Worm (Caenorhabditis elegans) whole organism, young adult: ENCODE data around the gene gop-1.

ENCODE experiments used
- B0019.2 ChIP-seq: fragments of 200-800 bp; sonication (Bioruptor generic); conservative IDR thresholded peaks from 2 replicates; pipeline ENCODE4 v1.3.6; 2022; ENCODE audit warnings: missing genetic modification reagents, missing genetic modification characterization, missing compliant biosample characterization
- B0336.3 ChIP-seq: fragments of 200-800 bp; sonication (Bioruptor generic); IDR thresholded peaks from 2 replicates; pipeline ENCODE4 v1.3.6; 2022; ENCODE audit warnings: missing genetic modification characterization, missing compliant biosample characterization
- F23B12.7 ChIP-seq: sonication (generic microtip); optimal IDR thresholded peaks from 2 replicates; lab custom pipeline; 2017; ENCODE audit warnings: missing genetic modification characterization, mild to moderate bottlenecking, missing compliant biosample characterization, antibody characterized with exemption, moderate library complexity; ENCODE audit not compliant: insufficient read depth
- F52B5.7 ChIP-seq: sonication (generic microtip); optimal IDR thresholded peaks from 2 replicates; lab custom pipeline; 2016; ENCODE audit warnings: mild to moderate bottlenecking, missing genetic modification characterization, missing compliant biosample characterization
- T07F8.4 ChIP-seq: sonication (generic microtip); optimal IDR thresholded peaks from 2 replicates; lab custom pipeline; 2016; ENCODE audit warnings: mild to moderate bottlenecking, missing genetic modification characterization, moderate library complexity, missing compliant biosample characterization
- T26A5.8 ChIP-seq: sonication (generic microtip); optimal IDR thresholded peaks from 2 replicates; lab custom pipeline; 2016; ENCODE audit warnings: missing genetic modification characterization, missing compliant biosample characterization
- Y53F4B.3 ChIP-seq: fragments of 200-800 bp; sonication (Bioruptor generic); IDR thresholded peaks from 2 replicates; pipeline ENCODE4 v1.3.6; 2022; ENCODE audit warnings: missing genetic modification reagents, missing genetic modification characterization, missing compliant biosample characterization
- Y53G8AR.9 ChIP-seq: fragments of 200-800 bp; sonication (Bioruptor generic); conservative IDR thresholded peaks from 2 replicates; pipeline ENCODE4 v1.3.6; 2022; ENCODE audit warnings: missing genetic modification reagents, missing genetic modification characterization, missing compliant biosample characterization
- Y95B8A.8 ChIP-seq: fragments of 200-800 bp; sonication (Bioruptor generic); IDR thresholded peaks from 2 replicates; pipeline ENCODE4 v1.3.6; 2022; ENCODE audit warnings: missing genetic modification reagents, missing genetic modification characterization, missing compliant biosample characterization
- atf-7 ChIP-seq: sonication (generic microtip); optimal IDR thresholded peaks from 2 replicates; lab custom pipeline; 2017; ENCODE audit warnings: mild to moderate bottlenecking, missing genetic modification characterization, missing compliant biosample characterization
- athp-1 ChIP-seq: sonication (generic microtip); optimal IDR thresholded peaks from 2 replicates; lab custom pipeline; 2017; ENCODE audit warnings: mild to moderate bottlenecking, missing genetic modification characterization, missing compliant biosample characterization
- bed-2 ChIP-seq: fragments of 200-800 bp; sonication (Bioruptor generic); IDR thresholded peaks from 2 replicates; pipeline ENCODE4 v1.3.6; 2022; ENCODE audit warnings: missing genetic modification reagents, missing genetic modification characterization, missing compliant biosample characterization
- cebp-2 ChIP-seq: fragments of 200-800 bp; sonication (Bioruptor generic); IDR thresholded peaks from 2 replicates; pipeline ENCODE4 v1.3.6; 2022; ENCODE audit warnings: missing genetic modification characterization, missing compliant biosample characterization
- ceh-100 ChIP-seq: fragments of 200-800 bp; sonication (Bioruptor generic); IDR thresholded peaks from 2 replicates; pipeline ENCODE4 v1.3.6; 2022; ENCODE audit warnings: missing genetic modification reagents, missing genetic modification characterization, missing compliant biosample characterization
- ceh-27 ChIP-seq: fragments of 200-800 bp; sonication (Bioruptor generic); optimal IDR thresholded peaks from 2 replicates; lab custom pipeline; 2018; ENCODE audit warnings: mild to moderate bottlenecking, missing genetic modification characterization, moderate library complexity, missing compliant biosample characterization
- chd-7 ChIP-seq: sonication (generic microtip); optimal IDR thresholded peaks from 2 replicates; lab custom pipeline; 2016; ENCODE audit warnings: mild to moderate bottlenecking, missing genetic modification characterization, moderate library complexity, missing compliant biosample characterization
- die-1 ChIP-seq: sonication (generic microtip); optimal IDR thresholded peaks from 2 replicates; lab custom pipeline; 2016; ENCODE audit warnings: missing genotype, mild to moderate bottlenecking, missing genetic modification characterization, missing compliant biosample characterization
- dpff-1 ChIP-seq: sonication (generic microtip); optimal IDR thresholded peaks from 2 replicates; lab custom pipeline; 2017; ENCODE audit warnings: mild to moderate bottlenecking, missing genetic modification characterization, missing compliant biosample characterization
- dpl-1 ChIP-seq: fragments of 150-350 bp; optimal IDR thresholded peaks from 2 replicates; lab custom pipeline; 2014; ENCODE audit warnings: missing biosample characterization, missing genetic modification reagents, missing genetic modification characterization
- ets-4 ChIP-seq: fragments of 200-800 bp; sonication (Bioruptor generic); optimal IDR thresholded peaks from 2 replicates; lab custom pipeline; 2018; ENCODE audit warnings: mild to moderate bottlenecking, missing genetic modification characterization, missing compliant biosample characterization
- fkh-3 ChIP-seq: sonication (generic microtip); optimal IDR thresholded peaks from 2 replicates; lab custom pipeline; 2016; ENCODE audit warnings: mild to moderate bottlenecking, missing genetic modification characterization, missing compliant biosample characterization
- hsf-1 ChIP-seq: fragments of 200-800 bp; sonication (Bioruptor generic); IDR thresholded peaks from 2 replicates; pipeline ENCODE4 v1.3.6; 2022; ENCODE audit warnings: missing genetic modification reagents, missing genetic modification characterization, missing compliant biosample characterization
- let-526 ChIP-seq: fragments of 200-800 bp; sonication (Bioruptor generic); IDR thresholded peaks from 2 replicates; pipeline ENCODE4 v1.3.6; 2022; ENCODE audit warnings: missing genetic modification reagents, missing genetic modification characterization, missing compliant biosample characterization
- lin-26 ChIP-seq: fragments of 200-800 bp; sonication (Bioruptor generic); IDR thresholded peaks from 2 replicates; pipeline ENCODE4 v1.3.6; 2022; ENCODE audit warnings: missing genetic modification reagents, missing genetic modification characterization, missing compliant biosample characterization
- lin-40 ChIP-seq: sonication (generic microtip); optimal IDR thresholded peaks from 2 replicates; lab custom pipeline; 2016; ENCODE audit warnings: missing genetic modification characterization, mild to moderate bottlenecking, missing compliant biosample characterization, missing genotype, missing genetic modification reagents
- lin-54 ChIP-seq: fragments of 200-800 bp; sonication (Bioruptor generic); optimal IDR thresholded peaks from 2 replicates; lab custom pipeline; 2018; ENCODE audit warnings: mild to moderate bottlenecking, missing genetic modification characterization, missing compliant biosample characterization
- lsl-1 ChIP-seq: fragments of 200-800 bp; sonication (Bioruptor generic); optimal IDR thresholded peaks from 2 replicates; lab custom pipeline; 2018; ENCODE audit warnings: mild to moderate bottlenecking, missing genetic modification characterization, moderate library complexity, missing compliant biosample characterization
- lsy-27 ChIP-seq: sonication (generic microtip); optimal IDR thresholded peaks from 2 replicates; lab custom pipeline; 2017; ENCODE audit warnings: missing genetic modification characterization, mild to moderate bottlenecking, missing compliant biosample characterization, antibody characterized with exemption, missing genotype, borderline replicate concordance; ENCODE audit not compliant: insufficient read depth
- madf-3 ChIP-seq: fragments of 200-800 bp; sonication (Bioruptor generic); IDR thresholded peaks from 2 replicates; pipeline ENCODE4 v1.3.6; 2022; ENCODE audit warnings: missing genetic modification reagents, missing genetic modification characterization, missing compliant biosample characterization
- mcd-1 ChIP-seq: fragments of 200-800 bp; sonication (Bioruptor generic); IDR thresholded peaks from 2 replicates; pipeline ENCODE4 v1.3.6; 2022; ENCODE audit warnings: missing genetic modification reagents, missing genetic modification characterization, missing compliant biosample characterization
- mes-4 ChIP-seq: sonication (generic microtip); optimal IDR thresholded peaks from 2 replicates; lab custom pipeline; 2016; ENCODE audit warnings: missing genotype, missing genetic modification characterization, missing compliant biosample characterization
- nfya-1 ChIP-seq: sonication (generic microtip); optimal IDR thresholded peaks from 2 replicates; lab custom pipeline; 2017; ENCODE audit warnings: antibody characterized with exemption, missing compliant biosample characterization, missing genetic modification characterization, borderline replicate concordance; ENCODE audit not compliant: insufficient read depth
- nhr-120 ChIP-seq: fragments of 200-800 bp; sonication (Bioruptor generic); IDR thresholded peaks from 2 replicates; pipeline ENCODE4 v1.3.6; 2022; ENCODE audit warnings: missing genetic modification characterization, missing compliant biosample characterization
- nhr-179 ChIP-seq: sonication (generic microtip); optimal IDR thresholded peaks from 2 replicates; lab custom pipeline; 2016; ENCODE audit warnings: mild to moderate bottlenecking, missing genetic modification characterization, missing compliant biosample characterization
- rcor-1 ChIP-seq: fragments of 200-800 bp; sonication (Bioruptor generic); IDR thresholded peaks from 2 replicates; pipeline ENCODE4 v1.3.6; 2022; ENCODE audit warnings: missing genetic modification reagents, missing genetic modification characterization, missing compliant biosample characterization
- snpc-1.1 ChIP-seq: sonication (generic microtip); optimal IDR thresholded peaks from 2 replicates; lab custom pipeline; 2017; ENCODE audit warnings: missing genetic modification characterization, mild to moderate bottlenecking, missing compliant biosample characterization, antibody characterized with exemption, moderate library complexity, missing genotype, missing genetic modification reagents; ENCODE audit not compliant: insufficient read depth
- snpc-1.3 ChIP-seq: sonication (generic microtip); optimal IDR thresholded peaks from 2 replicates; lab custom pipeline; 2017; ENCODE audit warnings: missing genetic modification characterization, mild to moderate bottlenecking, missing compliant biosample characterization, antibody characterized with exemption, moderate library complexity, missing genotype, missing genetic modification reagents; ENCODE audit not compliant: insufficient read depth
- snpc-3.4 ChIP-seq: sonication (generic microtip); optimal IDR thresholded peaks from 2 replicates; lab custom pipeline; 2017; ENCODE audit warnings: missing genetic modification characterization, mild to moderate bottlenecking, missing compliant biosample characterization, antibody characterized with exemption, moderate library complexity, missing genotype, missing genetic modification reagents
- somi-1 ChIP-seq: fragments of 200-800 bp; sonication (Bioruptor generic); optimal IDR thresholded peaks from 2 replicates; lab custom pipeline; 2018; ENCODE audit warnings: mild to moderate bottlenecking, missing genetic modification characterization, missing compliant biosample characterization
- zfh-2 ChIP-seq: fragments of 200-800 bp; sonication (Bioruptor generic); conservative IDR thresholded peaks from 2 replicates; pipeline ENCODE4 v1.3.6; 2022; ENCODE audit warnings: missing genetic modification reagents, missing genetic modification characterization, missing compliant biosample characterization
- ztf-22 ChIP-seq: fragments of 200-800 bp; sonication (Bioruptor generic); optimal IDR thresholded peaks from 2 replicates; lab custom pipeline; 2018; ENCODE audit warnings: mild to moderate bottlenecking, missing genetic modification characterization, moderate library complexity, missing compliant biosample characterization
- ztf-28 ChIP-seq: fragments of 200-800 bp; sonication (Bioruptor generic); IDR thresholded peaks from 2 replicates; pipeline ENCODE4 v1.3.6; 2022; ENCODE audit warnings: missing genetic modification reagents, missing genetic modification characterization, missing compliant biosample characterization
- ztf-6 ChIP-seq: fragments of 200-800 bp; sonication (Bioruptor generic); IDR thresholded peaks from 2 replicates; pipeline ENCODE4 v1.3.6; 2022; ENCODE audit warnings: missing genetic modification reagents, missing genetic modification characterization, missing compliant biosample characterization

Gene gop-1

DNA sequence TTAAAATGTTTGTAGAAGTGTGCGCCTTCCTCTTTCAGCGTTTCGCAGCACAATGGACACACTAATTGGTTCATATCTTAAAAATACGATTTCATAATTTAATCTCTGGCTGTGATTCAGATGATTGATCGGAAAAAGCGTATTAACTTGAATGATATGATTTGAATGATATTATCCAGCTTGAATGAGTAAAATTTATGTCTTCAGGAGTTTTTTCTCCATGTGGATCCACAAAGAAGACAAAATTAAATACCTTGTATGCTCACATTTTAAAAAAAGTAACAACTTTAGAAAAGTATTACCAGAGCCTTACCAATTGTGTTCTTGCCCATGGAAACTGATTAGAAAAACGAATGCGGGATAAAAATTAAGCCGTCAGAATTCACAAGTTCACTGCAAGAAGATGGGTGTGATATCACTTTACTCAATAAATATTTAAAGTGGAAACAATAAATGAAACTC lies 19.2 kb downstream of the gop-1 start, which contains the start of gene ztf-8 (continued):
- TF ChIP-seq chd-7 (tag; lab: Kevin White, UChicago) (no peak), F52B5.7 (peak; percentile 10), B0019.2 (GFP tag; lab: Robert Waterston, UW) (no peak), athp-1 (tag; lab: Kevin White, UChicago) (peak; percentile 42), dpl-1 (GFP tag; lab: Kevin White, UChicago) (no peak), T26A5.8 (peak; percentile 30), ztf-28 (GFP tag; lab: Robert Waterston, UW) (no peak), F23B12.7 (tag; lab: Kevin White, UChicago) (no peak), ceh-100 (GFP tag; lab: Robert Waterston, UW) (no peak), somi-1 (GFP tag; lab: Kevin White, UChicago) (no peak), nhr-120 (no peak), bed-2 (no peak), snpc-3.4 (tag; lab: Kevin White, UChicago) (no peak), ets-4 (no peak), Y53G8AR.9 (GFP tag; lab: Robert Waterston, UW) (peak; percentile 66; the same call in 1 of the 2 replicates), ztf-22 (GFP tag; lab: Kevin White, UChicago) (no peak), lsl-1 (no peak), lsy-27 (tag; lab: Kevin White, UChicago) (no peak), let-526 (no peak), lin-40 (tag; lab: Kevin White, UChicago) (no peak), T07F8.4 (tag; lab: Kevin White, UChicago) (no peak), zfh-2 (no peak), dpff-1 (tag; lab: Kevin White, UChicago) (peak; percentile 41), atf-7 (tag; lab: Kevin White, UChicago) (peak; percentile 31), fkh-3 (tag; lab: Kevin White, UChicago) (no peak), rcor-1 (GFP tag; lab: Robert Waterston, UW) (peak; percentile 38), hsf-1 (GFP tag; lab: Robert Waterston, UW) (peak; percentile 52; the same call in 1 of the 2 replicates), snpc-1.1 (peak; percentile 54), mes-4 (no peak), Y95B8A.8 (GFP tag; lab: Robert Waterston, UW) (no peak), ceh-27 (GFP tag; lab: Kevin White, UChicago) (no peak), snpc-1.3 (tag; lab: Kevin White, UChicago) (no peak), die-1 (tag; lab: Kevin White, UChicago) (peak; percentile 32), Y53F4B.3 (GFP tag; lab: Robert Waterston, UW) (no peak), nhr-179 (tag; lab: Kevin White, UChicago) (no peak), nfya-1 (tag; lab: Kevin White, UChicago) (no peak), lin-54 (GFP tag; lab: Kevin White, UChicago) (peak; percentile 45)
- TF ChIP-seq, all 124 proteins: peak for 31

DNA sequence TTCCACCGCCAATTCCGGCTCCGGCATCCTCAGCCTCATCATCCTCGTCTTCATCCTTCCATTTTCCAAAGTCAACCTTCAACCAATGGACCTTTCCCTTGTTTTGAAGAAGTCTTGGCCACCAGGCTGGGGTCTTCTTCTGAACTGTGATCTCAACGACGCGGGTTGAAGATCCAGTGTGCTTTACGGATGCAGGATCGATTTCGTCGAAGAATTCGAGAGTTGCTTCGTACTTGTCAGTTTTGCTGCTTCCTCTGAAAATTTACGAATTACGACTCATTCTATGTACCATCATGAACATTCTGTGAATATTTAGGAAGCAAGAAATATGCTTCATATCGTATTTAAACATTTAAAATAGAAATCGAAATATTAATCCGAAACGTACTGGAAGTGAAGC lies 20.0 kb downstream of the gop-1 start:
- TF ChIP-seq hsf-1 (GFP tag; lab: Robert Waterston, UW) (peak; percentile 27; the same call in 1 of the 2 replicates), ztf-6 (GFP tag; lab: Robert Waterston, UW) (no peak), cebp-2 (GFP tag; lab: Robert Waterston, UW) (0 out of 2 replicates have a peak, but pooled peaks have one; percentile 50), madf-3 (0 out of 2 replicates have a peak, but pooled peaks have one; percentile 58), mcd-1 (GFP tag; lab: Robert Waterston, UW) (peak; percentile 17; the same call in 1 of the 2 replicates), lin-26 (GFP tag; lab: Robert Waterston, UW) (peak; percentile 37), B0336.3 (GFP tag; lab: Robert Waterston, UW) (peak; percentile 25; the same call in 1 of the 2 replicates), T26A5.8 (no peak)
